Worm (Caenorhabditis elegans) whole organism, L3 larva: ENCODE measurements around the gene rpl-3.
A peak's percentile ranks its signal among the peaks of the same experiment; 100 is the strongest.

Source experiments
- R02D3.7 ChIP-seq: fragments of 150-350 bp; optimal IDR thresholded peaks from 2 replicates; lab custom pipeline; 2014; ENCODE audit warnings: missing biosample characterization, missing genetic modification characterization
- ZK546.5 ChIP-seq: sonication (generic microtip); optimal IDR thresholded peaks from 2 replicates; lab custom pipeline; 2017; ENCODE audit warnings: missing biosample characterization, missing genetic modification characterization
- aly-2 ChIP-seq: fragments of 150-350 bp; optimal IDR thresholded peaks from 2 replicates; lab custom pipeline; 2014; ENCODE audit warnings: missing biosample characterization, missing genetic modification characterization
- ama-1 ChIP-seq: fragments of 150-350 bp; optimal IDR thresholded peaks from 2 replicates; lab custom pipeline; 2018
- ceh-16 ChIP-seq: sonication (generic microtip); optimal IDR thresholded peaks from 2 replicates; lab custom pipeline; 2017; ENCODE audit warnings: missing biosample characterization, missing genetic modification characterization
- ceh-28 ChIP-seq: fragments of 150-350 bp; optimal IDR thresholded peaks from 2 replicates; lab custom pipeline; 2014; ENCODE audit warnings: missing biosample characterization, missing genetic modification reagents, missing genetic modification characterization
- ceh-82 ChIP-seq: fragments of 150-350 bp; optimal IDR thresholded peaks from 2 replicates; lab custom pipeline; 2014; ENCODE audit warnings: missing biosample characterization, missing genetic modification characterization
- ceh-9 ChIP-seq: sonication (generic microtip); optimal IDR thresholded peaks from 2 replicates; lab custom pipeline; 2018; ENCODE audit warnings: missing biosample characterization, missing genetic modification characterization
- daf-12 ChIP-seq: fragments of 150-350 bp; optimal IDR thresholded peaks from 2 replicates; lab custom pipeline; 2014; ENCODE audit warnings: missing biosample characterization, missing genetic modification reagents, missing genetic modification characterization
- egl-27 ChIP-seq: sonication (generic microtip); optimal IDR thresholded peaks from 4 replicates; lab custom pipeline; 2017; ENCODE audit warnings: missing biosample characterization, missing genetic modification reagents, missing genetic modification characterization
- egl-5 ChIP-seq: fragments of 150-350 bp; optimal IDR thresholded peaks from 2 replicates; lab custom pipeline; 2017; ENCODE audit warnings: missing biosample characterization, missing genetic modification reagents, missing genetic modification characterization, inconsistent platforms
- elt-1 ChIP-seq: fragments of 150-350 bp; optimal IDR thresholded peaks from 2 replicates; lab custom pipeline; 2014; ENCODE audit warnings: missing biosample characterization, missing genetic modification characterization
- elt-2 ChIP-seq: sonication (generic microtip); optimal IDR thresholded peaks from 2 replicates; lab custom pipeline; 2016; ENCODE audit warnings: missing genetic modification reagents, mild to moderate bottlenecking, missing genetic modification characterization, missing compliant biosample characterization
- elt-3 ChIP-seq, 3 experiments: fragments of 150-350 bp in 1 of 3; sonication (generic microtip) in 2 of 3; optimal IDR thresholded peaks; 2 replicates in 2 of 3; 4 replicates in 1 of 3; lab custom pipeline; 2014 to 2017; ENCODE audit warnings: missing biosample characterization in 3 of 3, missing genetic modification characterization in 3 of 3
- eor-1 ChIP-seq, 2 experiments: fragments of 150-350 bp; optimal IDR thresholded peaks; 2 replicates each; lab custom pipeline; 2014 to 2018; ENCODE audit warnings: missing biosample characterization in 2 of 2, missing genetic modification characterization in 2 of 2
- fkh-10 ChIP-seq: sonication (generic microtip); optimal IDR thresholded peaks from 2 replicates; lab custom pipeline; 2017; ENCODE audit warnings: missing biosample characterization, missing genetic modification reagents, missing genetic modification characterization
- fkh-2 ChIP-seq: fragments of 150-350 bp; optimal IDR thresholded peaks from 2 replicates; lab custom pipeline; 2014; ENCODE audit warnings: missing biosample characterization, missing genetic modification reagents, missing genetic modification characterization
- fos-1 ChIP-seq: fragments of 150-350 bp; optimal IDR thresholded peaks from 2 replicates; lab custom pipeline; 2014; ENCODE audit warnings: missing biosample characterization, missing genetic modification characterization
- hmg-11 ChIP-seq: sonication (generic microtip); optimal IDR thresholded peaks from 2 replicates; lab custom pipeline; 2016; ENCODE audit warnings: missing genetic modification characterization, missing compliant biosample characterization
- jun-1 ChIP-seq: fragments of 150-350 bp; optimal IDR thresholded peaks from 2 replicates; lab custom pipeline; 2014; ENCODE audit warnings: missing biosample characterization, missing genetic modification reagents, missing genetic modification characterization
- lin-15B ChIP-seq: fragments of 150-350 bp; optimal IDR thresholded peaks from 2 replicates; lab custom pipeline; 2014; ENCODE audit warnings: missing biosample characterization, missing genetic modification characterization
- lin-39 ChIP-seq: fragments of 150-350 bp; optimal IDR thresholded peaks from 2 replicates; lab custom pipeline; 2018; ENCODE audit warnings: missing biosample characterization, missing genetic modification reagents, missing genetic modification characterization
- lsy-12 ChIP-seq: sonication (generic microtip); optimal IDR thresholded peaks from 2 replicates; lab custom pipeline; 2016; ENCODE audit warnings: mild to moderate bottlenecking, missing genetic modification characterization, missing compliant biosample characterization
- mdl-1 ChIP-seq: fragments of 150-350 bp; optimal IDR thresholded peaks from 2 replicates; lab custom pipeline; 2014; ENCODE audit warnings: missing biosample characterization, missing genetic modification characterization
- mml-1 ChIP-seq: fragments of 150-350 bp; sonication (generic microtip); optimal IDR thresholded peaks from 3 replicates; lab custom pipeline; 2014; ENCODE audit warnings: missing biosample characterization, missing genetic modification characterization
- nfya-1 ChIP-seq: sonication (generic microtip); optimal IDR thresholded peaks from 2 replicates; lab custom pipeline; 2017; ENCODE audit warnings: missing genetic modification characterization, mild to moderate bottlenecking, missing compliant biosample characterization, antibody characterized with exemption, moderate library complexity; ENCODE audit not compliant: insufficient read depth
- nhr-11 ChIP-seq: fragments of 150-350 bp; optimal IDR thresholded peaks from 2 replicates; lab custom pipeline; 2014; ENCODE audit warnings: missing biosample characterization, missing genetic modification characterization
- nhr-12 ChIP-seq: fragments of 150-350 bp; optimal IDR thresholded peaks from 2 replicates; lab custom pipeline; 2014; ENCODE audit warnings: missing biosample characterization, missing genetic modification characterization
- nhr-23 ChIP-seq: fragments of 150-350 bp; optimal IDR thresholded peaks from 2 replicates; lab custom pipeline; 2014; ENCODE audit warnings: missing biosample characterization, missing genetic modification reagents, missing genetic modification characterization
- nhr-237 ChIP-seq: fragments of 150-350 bp; optimal IDR thresholded peaks from 2 replicates; lab custom pipeline; 2014; ENCODE audit warnings: missing biosample characterization, missing genetic modification characterization
- nhr-25 ChIP-seq: sonication (generic microtip); optimal IDR thresholded peaks from 2 replicates; lab custom pipeline; 2017; ENCODE audit warnings: missing biosample characterization, missing genetic modification characterization
- nhr-28 ChIP-seq: fragments of 150-350 bp; optimal IDR thresholded peaks from 2 replicates; lab custom pipeline; 2014; ENCODE audit warnings: missing biosample characterization, missing genetic modification characterization
- nhr-43 ChIP-seq: sonication (generic microtip); optimal IDR thresholded peaks from 2 replicates; lab custom pipeline; 2016; ENCODE audit warnings: mild to moderate bottlenecking, missing genetic modification characterization, missing compliant biosample characterization; ENCODE audit not compliant: poor library complexity, severe bottlenecking
- nhr-67 ChIP-seq: fragments of 150-350 bp; optimal IDR thresholded peaks from 2 replicates; lab custom pipeline; 2014; ENCODE audit warnings: missing biosample characterization, missing genetic modification characterization
- nhr-76 ChIP-seq: fragments of 150-350 bp; sonication (generic microtip); optimal IDR thresholded peaks from 5 replicates; lab custom pipeline; 2014; ENCODE audit warnings: missing biosample characterization, missing genetic modification characterization
- nhr-77 ChIP-seq: fragments of 150-350 bp; optimal IDR thresholded peaks from 2 replicates; lab custom pipeline; 2014; ENCODE audit warnings: missing biosample characterization, missing genetic modification characterization
- pha-4 ChIP-seq: fragments of 150-350 bp; optimal IDR thresholded peaks from 2 replicates; lab custom pipeline; 2014; ENCODE audit warnings: missing biosample characterization, missing genetic modification reagents, missing genetic modification characterization
- pqm-1 ChIP-seq: fragments of 150-350 bp; optimal IDR thresholded peaks from 2 replicates; lab custom pipeline; 2017; ENCODE audit warnings: missing biosample characterization, missing genetic modification characterization, inconsistent platforms
- sea-2 ChIP-seq: fragments of 150-350 bp; sonication (generic microtip); optimal IDR thresholded peaks from 4 replicates; lab custom pipeline; 2014; ENCODE audit warnings: missing biosample characterization, missing genetic modification reagents, missing genetic modification characterization
- skn-1 ChIP-seq: fragments of 150-350 bp; optimal IDR thresholded peaks from 2 replicates; lab custom pipeline; 2014; ENCODE audit warnings: missing biosample characterization, missing genetic modification characterization
- snpc-4 ChIP-seq: fragments of 150-350 bp; optimal IDR thresholded peaks from 2 replicates; lab custom pipeline; 2014; ENCODE audit warnings: missing biosample characterization, missing genetic modification characterization
- tbx-2 ChIP-seq: sonication (generic microtip); optimal IDR thresholded peaks from 2 replicates; lab custom pipeline; 2016; ENCODE audit warnings: mild to moderate bottlenecking, missing genetic modification characterization, missing compliant biosample characterization
- unc-62 ChIP-seq: fragments of 150-350 bp; sonication (generic microtip); optimal IDR thresholded peaks from 4 replicates; lab custom pipeline; 2014; ENCODE audit warnings: missing biosample characterization, missing genetic modification reagents, missing genetic modification characterization
- zag-1 ChIP-seq: fragments of 150-350 bp; optimal IDR thresholded peaks from 2 replicates; lab custom pipeline; 2014; ENCODE audit warnings: missing biosample characterization, missing genetic modification characterization
- ztf-11 ChIP-seq: fragments of 150-350 bp; optimal IDR thresholded peaks from 2 replicates; lab custom pipeline; 2014; ENCODE audit warnings: missing biosample characterization, missing genetic modification characterization
- ztf-4 ChIP-seq: fragments of 150-350 bp; optimal IDR thresholded peaks from 2 replicates; lab custom pipeline; 2014; ENCODE audit warnings: missing biosample characterization, missing genetic modification characterization

Gene rpl-3

DNA sequence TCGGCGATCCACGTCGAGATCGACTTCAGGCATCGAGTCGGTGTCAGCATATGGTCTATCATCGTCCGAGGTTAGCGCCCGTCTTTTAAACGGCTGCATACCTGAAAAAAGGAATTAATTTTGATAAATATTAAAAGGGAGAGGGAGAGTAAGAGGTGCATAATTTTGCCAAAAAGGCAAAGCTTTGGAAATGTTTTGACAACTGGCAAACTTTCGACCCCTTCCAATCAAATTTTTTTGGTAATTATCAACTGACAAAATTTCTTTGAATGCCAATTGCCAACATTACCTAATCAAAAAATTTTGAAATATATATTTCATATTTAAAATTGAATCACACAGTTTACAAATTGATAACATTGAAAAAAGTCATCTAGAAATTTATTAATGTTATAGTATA, 48.1 kb upstream of the rpl-3 start, which contains the start of gene dpy-27:
Gene dpy-27 (minus strand): TSS at position 101 of the 400 bp plus-strand sequence.
- no peak for TF ChIP-seq mml-1
- TF ChIP-seq ZK546.5 (tag; lab: Kevin White, UChicago) = no peak
- TF ChIP-seq ceh-28 (tag; lab: Kevin White, UChicago) = no peak
- no peak for TF ChIP-seq elt-3 (tag; optimal IDR thresholded peaks at IDR 0.05; lab: Kevin White, UChicago)
- TF ChIP-seq ceh-16 (tag; lab: Kevin White, UChicago) = no peak
- TF ChIP-seq lsy-12 = no peak
- no peak for TF ChIP-seq snpc-4
- TF ChIP-seq nhr-25 (tag; lab: Kevin White, UChicago) = no peak
- no peak for TF ChIP-seq fkh-10 (GFP tag; lab: Kevin White, UChicago)
- TF ChIP-seq ama-1 = no peak
- no peak for TF ChIP-seq zag-1
- TF ChIP-seq ceh-9 (tag; lab: Kevin White, UChicago) = no peak

DNA sequence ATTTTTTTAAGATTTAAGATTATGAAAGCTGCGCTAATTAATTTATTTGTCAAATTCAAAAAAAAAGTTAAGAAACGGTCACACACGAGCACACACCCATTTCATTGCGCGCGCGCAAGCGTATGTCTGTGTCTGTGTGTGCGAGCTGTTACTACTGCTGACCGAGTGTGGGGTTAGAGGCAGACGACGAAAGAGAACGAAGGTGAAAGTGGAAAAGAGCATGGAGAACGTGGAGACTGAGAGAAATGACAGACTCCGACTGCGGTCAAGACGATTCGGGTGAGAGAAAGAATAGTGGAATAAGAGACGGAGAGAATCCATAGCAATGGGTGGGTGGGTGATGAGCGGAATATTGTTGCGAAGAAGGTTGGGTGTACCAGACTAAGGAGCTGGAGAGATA, 47.5 kb upstream of the rpl-3 start:
- TF ChIP-seq mml-1 = no peak
- TF ChIP-seq elt-3 (tag; optimal IDR thresholded peaks at IDR 0.05; lab: Kevin White, UChicago) = no peak
- TF ChIP-seq daf-12 (tag; lab: Kevin White, UChicago) = no peak
- TF ChIP-seq nhr-237 = no peak
- TF ChIP-seq nfya-1 (tag; lab: Kevin White, UChicago) = peak; percentile 81
- no peak for TF ChIP-seq ceh-9 (tag; lab: Kevin White, UChicago)
- TF ChIP-seq nhr-43 (tag; lab: Kevin White, UChicago) = no peak
- TF ChIP-seq fkh-10 (GFP tag; lab: Kevin White, UChicago) = no peak
- no peak for TF ChIP-seq eor-1 (tag; optimal IDR thresholded peaks at IDR 0.05; lab: Kevin White, UChicago)
- no peak for TF ChIP-seq nhr-77 (tag; lab: Kevin White, UChicago)
- TF ChIP-seq lin-15B = peak; percentile 57
- no peak for TF ChIP-seq egl-27
- TF ChIP-seq zag-1 = no peak
- peak; percentile 64 for TF ChIP-seq nhr-25 (tag; lab: Kevin White, UChicago)
- no peak for TF ChIP-seq jun-1 (tag; lab: Kevin White, UChicago)
- TF ChIP-seq mdl-1 (tag; lab: Kevin White, UChicago) = no peak
- TF ChIP-seq ceh-28 (tag; lab: Kevin White, UChicago) = no peak
- TF ChIP-seq ztf-11 (tag; lab: Kevin White, UChicago) = no peak
- peak; percentile 44 for TF ChIP-seq elt-2 (tag; lab: Kevin White, UChicago)
- TF ChIP-seq tbx-2 (tag; lab: Kevin White, UChicago) = no peak
- TF ChIP-seq pqm-1 (tag; lab: Kevin White, UChicago) = peak; percentile 54
- no peak for TF ChIP-seq ceh-16 (tag; lab: Kevin White, UChicago)
- TF ChIP-seq nhr-76 (tag; lab: Kevin White, UChicago) = no peak
- TF ChIP-seq hmg-11 (tag; lab: Kevin White, UChicago) = peak; percentile 80
- TF ChIP-seq elt-1 (tag; lab: Kevin White, UChicago) = no peak
- TF ChIP-seq ama-1 = no peak
- TF ChIP-seq unc-62 (GFP tag; lab: Kevin White, UChicago) = no peak
- no peak for TF ChIP-seq ZK546.5 (tag; lab: Kevin White, UChicago)
- no peak for TF ChIP-seq ceh-82
- TF ChIP-seq pha-4 (tag; lab: Kevin White, UChicago) = peak; percentile 77
- no peak for TF ChIP-seq nhr-67 (tag; lab: Kevin White, UChicago)
- TF ChIP-seq nhr-12 (tag; lab: Kevin White, UChicago) = no peak
- TF ChIP-seq fkh-2 (tag; lab: Kevin White, UChicago) = no peak
- TF ChIP-seq R02D3.7 (tag; lab: Kevin White, UChicago) = peak; percentile 22
- no peak for TF ChIP-seq sea-2 (GFP tag; lab: Kevin White, UChicago)
- TF ChIP-seq aly-2 = no peak
- peak; percentile 27 for TF ChIP-seq skn-1 (tag; lab: Kevin White, UChicago)
- peak; percentile 56 for TF ChIP-seq snpc-4
- TF ChIP-seq nhr-23 (tag; lab: Kevin White, UChicago) = peak; percentile 78
- no peak for TF ChIP-seq ztf-4 (tag; lab: Kevin White, UChicago)
- TF ChIP-seq lsy-12 = no peak
- no peak for TF ChIP-seq fos-1 (tag; lab: Kevin White, UChicago)
- TF ChIP-seq egl-5 (tag; lab: Kevin White, UChicago) = no peak
- no peak for TF ChIP-seq nhr-28 (tag; lab: Kevin White, UChicago)
- TF ChIP-seq lin-39 (tag; lab: Kevin White, UChicago) = peak; percentile 19
- no peak for TF ChIP-seq nhr-11 (tag; lab: Kevin White, UChicago)
- TF ChIP-seq, all 47 proteins: peak for 12
